Worm (Caenorhabditis elegans): ENCODE data around the gene scvp-1.

The scvp-1 gene

ce11 chrV:10970070-10970469 lies 39.0 kb upstream of the scvp-1 start, which contains the start of gene F17C11.22 (continued):
- TF ChIP-seq die-1 (tag; optimal IDR thresholded peaks at IDR 0.05) (no peak), ztf-18 (tag; optimal IDR thresholded peaks at IDR 0.05) (no peak), F23B12.7 (tag; optimal IDR thresholded peaks at IDR 0.05; ENCODE audit: insufficient read depth) (no peak)

ce11 chrV:10967594-10968273 lies 36.6 kb upstream of the scvp-1 start:
- TF ChIP-seq rcor-1 (GFP tag; IDR thresholded peaks at IDR 0.05) = no peak
- no peak for TF ChIP-seq mes-4 (tag; optimal IDR thresholded peaks at IDR 0.05)
- no peak for TF ChIP-seq bed-2 (GFP tag; IDR thresholded peaks at IDR 0.05)
- peak; percentile 34; the same call in 1 of the 2 replicates for TF ChIP-seq pbrm-1 (GFP tag; IDR thresholded peaks at IDR 0.05)
- no peak for TF ChIP-seq C06A6.2 (GFP tag; conservative IDR thresholded peaks at IDR 0.05)
- peak; percentile 98 to 99 for TF ChIP-seq let-607 (tag; optimal IDR thresholded peaks at IDR 0.05)
- peak; percentile 76 for TF ChIP-seq him-1 (tag; optimal IDR thresholded peaks at IDR 0.05)
- no peak for TF ChIP-seq rec-8 (tag; optimal IDR thresholded peaks at IDR 0.05)
- peak; percentile 38 for TF ChIP-seq T07F8.4 (tag; optimal IDR thresholded peaks at IDR 0.05)
- TF ChIP-seq hmg-20 (GFP tag; IDR thresholded peaks at IDR 0.05) = no peak
- no peak for TF ChIP-seq ztf-3 (GFP tag; optimal IDR thresholded peaks at IDR 0.05)
- TF ChIP-seq F57A8.1 (GFP tag; optimal IDR thresholded peaks at IDR 0.05) = no peak
- TF ChIP-seq nhr-179 (tag; optimal IDR thresholded peaks at IDR 0.05) = no peak
- TF ChIP-seq K11D2.4 (GFP tag; IDR thresholded peaks at IDR 0.05) = no peak
- no peak for TF ChIP-seq B0261.1 (tag; optimal IDR thresholded peaks at IDR 0.05)
- TF ChIP-seq ceh-91 (GFP tag; IDR thresholded peaks at IDR 0.05) = no peak
- TF ChIP-seq F33H1.4 (GFP tag; IDR thresholded peaks at IDR 0.05) = no peak
- TF ChIP-seq repo-1 (tag; optimal IDR thresholded peaks at IDR 0.05) = peak; percentile 74
- no peak for TF ChIP-seq Y79H2A.3 (GFP tag; conservative IDR thresholded peaks at IDR 0.05)
- peak; percentile 27 for TF ChIP-seq ZK185.1 (tag; optimal IDR thresholded peaks at IDR 0.05; ENCODE audit: poor library complexity, severe bottlenecking)
- TF ChIP-seq lin-40 (tag; optimal IDR thresholded peaks at IDR 0.05) = no peak
- TF ChIP-seq lsy-27 (tag; optimal IDR thresholded peaks at IDR 0.05; ENCODE audit: borderline replicate concordance, insufficient read depth) = no peak
- TF ChIP-seq cebp-2 (GFP tag; IDR thresholded peaks at IDR 0.05) = no peak
- no peak for TF ChIP-seq ztf-26 (tag; optimal IDR thresholded peaks at IDR 0.05)
- TF ChIP-seq ztf-22 (GFP tag; optimal IDR thresholded peaks at IDR 0.05) = peak; percentile 41
- TF ChIP-seq gei-17 (GFP tag; optimal IDR thresholded peaks at IDR 0.05) = no peak
- TF ChIP-seq ama-1 (optimal IDR thresholded peaks at IDR 0.05) = no peak
- peak in 1 of 2 experiments; percentile 92 for TF ChIP-seq ama-1 (GFP tag; optimal IDR thresholded peaks at IDR 0.05)
- TF ChIP-seq ceh-100 (GFP tag; IDR thresholded peaks at IDR 0.05) = 0 out of 2 replicates have a peak, but pooled peaks have one; percentile 18
- peak; percentile 37; the same call in 1 of the 2 replicates for TF ChIP-seq Y95B8A.8 (GFP tag; IDR thresholded peaks at IDR 0.05)
- no peak for TF ChIP-seq sptf-2 (GFP tag; optimal IDR thresholded peaks at IDR 0.05)
- TF ChIP-seq nfyb-1 (GFP tag; IDR thresholded peaks at IDR 0.05) = peak; percentile 52; the same call in 1 of the 2 replicates
- peak; percentile 22; the same call in 1 of the 2 replicates for TF ChIP-seq mcd-1 (GFP tag; IDR thresholded peaks at IDR 0.05)
- no peak for TF ChIP-seq zfh-2 (GFP tag; conservative IDR thresholded peaks at IDR 0.05)
- TF ChIP-seq lin-26 (GFP tag; IDR thresholded peaks at IDR 0.05) = peak; percentile 17; the same call in 1 of the 2 replicates
- TF ChIP-seq lin-54 (GFP tag; optimal IDR thresholded peaks at IDR 0.05) = peak; percentile 47
- no peak for TF ChIP-seq ceh-40 (GFP tag; IDR thresholded peaks at IDR 0.05)
- no peak for TF ChIP-seq ceh-58 (GFP tag; IDR thresholded peaks at IDR 0.05)
- no peak for TF ChIP-seq K12H6.12 (tag; optimal IDR thresholded peaks at IDR 0.05)
- TF ChIP-seq zim-3 (tag; optimal IDR thresholded peaks at IDR 0.05) = no peak
- TF ChIP-seq sea-2 (GFP tag; IDR thresholded peaks at IDR 0.05) = no peak
- peak; percentile 69 for TF ChIP-seq madf-6 (GFP tag; IDR thresholded peaks at IDR 0.05)
- peak; percentile 72 for TF ChIP-seq ets-4 (GFP tag; optimal IDR thresholded peaks at IDR 0.05)

Data from whole organism, young adult.